Fruit fly (Drosophila melanogaster) whole organism, adult: ENCODE data around the gene CG18788.
A peak's percentile ranks its signal among the peaks of the same experiment; 100 is the strongest.

Experiments used
- CG11617 ChIP-seq: fragments of 200-800 bp; sonication (Bioruptor generic); optimal IDR thresholded peaks from 2 replicates; lab custom pipeline; 2017; ENCODE audit warnings: mild to moderate bottlenecking, missing biosample characterization, missing genetic modification reagents, missing genetic modification characterization
- CG12768 ChIP-seq: fragments of 200-800 bp; sonication (Bioruptor generic); optimal IDR thresholded peaks from 2 replicates; lab custom pipeline; 2017; ENCODE audit warnings: missing biosample characterization, missing genetic modification characterization, mild to moderate bottlenecking, moderate library complexity, missing genetic modification reagents
- CG14711 ChIP-seq: fragments of 200-800 bp; sonication (Bioruptor generic); optimal IDR thresholded peaks from 2 replicates; lab custom pipeline; 2018; ENCODE audit warnings: missing biosample characterization, mild to moderate bottlenecking, missing genetic modification characterization, moderate library complexity
- CG1620 ChIP-seq: fragments of 200-800 bp; sonication (Bioruptor generic); optimal IDR thresholded peaks from 2 replicates; lab custom pipeline; 2016; ENCODE audit warnings: missing biosample characterization, missing genetic modification characterization
- CG33017 ChIP-seq: fragments of 200-800 bp; sonication (Bioruptor generic); optimal IDR thresholded peaks from 2 replicates; lab custom pipeline; 2018; ENCODE audit warnings: missing biosample characterization, mild to moderate bottlenecking, missing genetic modification characterization, moderate library complexity
- CG5204 ChIP-seq: fragments of 200-800 bp; sonication (Bioruptor generic); optimal IDR thresholded peaks from 2 replicates; lab custom pipeline; 2016; ENCODE audit warnings: missing biosample characterization, missing genetic modification characterization
- CG7045 ChIP-seq: fragments of 200-800 bp; sonication (Bioruptor generic); optimal IDR thresholded peaks from 2 replicates; lab custom pipeline; 2017; ENCODE audit warnings: missing biosample characterization, mild to moderate bottlenecking, missing genetic modification characterization
- CG7101 ChIP-seq: fragments of 200-800 bp; sonication (Bioruptor generic); optimal IDR thresholded peaks from 2 replicates; lab custom pipeline; 2018; ENCODE audit warnings: missing biosample characterization, mild to moderate bottlenecking, missing genetic modification characterization, moderate library complexity
- Clk ChIP-seq: fragments of 200-800 bp; sonication (Bioruptor generic); optimal IDR thresholded peaks from 2 replicates; lab custom pipeline; 2017; ENCODE audit warnings: missing biosample characterization, missing genetic modification characterization
- Crg-1 ChIP-seq: fragments of 200-800 bp; sonication (Bioruptor generic); optimal IDR thresholded peaks from 2 replicates; lab custom pipeline; 2016; ENCODE audit warnings: missing biosample characterization, missing genetic modification characterization
- Hr96 ChIP-seq: fragments of 200-800 bp; sonication (Bioruptor generic); optimal IDR thresholded peaks from 2 replicates; lab custom pipeline; 2016; ENCODE audit warnings: missing biosample characterization, missing genetic modification characterization
- Mnt ChIP-seq: fragments of 200-800 bp; sonication (Bioruptor generic); optimal IDR thresholded peaks from 2 replicates; lab custom pipeline; 2016; ENCODE audit warnings: missing biosample characterization, mild to moderate bottlenecking, missing genetic modification characterization
- bab1 ChIP-seq: fragments of 200-800 bp; sonication (Bioruptor generic); optimal IDR thresholded peaks from 3 replicates; lab custom pipeline; 2019; ENCODE audit warnings: missing biosample characterization, mild to moderate bottlenecking, missing genetic modification characterization, moderate library complexity
- cic ChIP-seq: fragments of 200-800 bp; sonication (Bioruptor generic); optimal IDR thresholded peaks from 2 replicates; lab custom pipeline; 2017; ENCODE audit warnings: missing biosample characterization, mild to moderate bottlenecking, missing genetic modification characterization, moderate library complexity
- cnc ChIP-seq, 2 experiments: fragments of >200 bp; optimal IDR thresholded peaks; 2 replicates each; lab custom pipeline; 2017
- kay ChIP-seq: fragments of 200-800 bp; sonication (Bioruptor generic); peaks from one replicate; lab custom pipeline; 2016; ENCODE audit warnings: missing biosample characterization, missing genetic modification characterization, borderline replicate concordance
- ovo ChIP-seq: fragments of 200-800 bp; sonication (Bioruptor generic); optimal IDR thresholded peaks from 2 replicates; lab custom pipeline; 2016; ENCODE audit warnings: missing biosample characterization, missing genetic modification characterization
- pad ChIP-seq: fragments of 200-800 bp; sonication (Bioruptor generic); optimal IDR thresholded peaks from 3 replicates; lab custom pipeline; 2017; ENCODE audit warnings: missing biosample characterization, missing genetic modification characterization, mild to moderate bottlenecking, moderate library complexity, missing genetic modification reagents
- tj ChIP-seq: fragments of 200-800 bp; sonication (Bioruptor generic); optimal IDR thresholded peaks from 3 replicates; lab custom pipeline; 2017; ENCODE audit warnings: missing biosample characterization, mild to moderate bottlenecking, missing genetic modification characterization, moderate library complexity
- toe ChIP-seq: fragments of 200-800 bp; sonication (Bioruptor generic); optimal IDR thresholded peaks from 2 replicates; lab custom pipeline; 2016; ENCODE audit warnings: missing biosample characterization, missing genetic modification characterization

The CG18788 gene

DNA sequence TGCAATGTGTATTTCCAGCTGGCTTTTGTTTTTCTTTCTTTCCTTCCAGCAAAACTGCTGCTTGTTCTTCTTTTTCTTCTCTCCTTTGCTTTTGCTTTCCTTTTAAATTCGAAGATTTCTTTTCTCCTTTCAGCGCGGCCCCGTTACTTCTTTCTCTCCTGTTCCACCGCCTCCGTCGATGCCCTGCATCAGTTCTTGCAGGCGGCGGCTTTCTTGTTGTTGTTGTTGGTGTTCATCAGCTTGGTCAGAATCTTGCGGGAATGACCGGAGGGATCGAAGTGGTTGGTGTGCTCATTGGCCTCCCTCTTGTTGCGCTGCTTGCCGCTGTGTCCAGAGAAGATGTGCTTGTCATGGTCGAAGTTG is 11.6 kb downstream of the CG18788 start:
- peak in 1 of 2 experiments; percentile 48 for TF ChIP-seq cnc (optimal IDR thresholded peaks at IDR 0.05; lab: Kevin White, UChicago)
- peak; percentile 81 for TF ChIP-seq pad (GFP tag; lab: Kevin White, UChicago)
- no peak for TF ChIP-seq kay (GFP tag; lab: Kevin White, UChicago)

DNA sequence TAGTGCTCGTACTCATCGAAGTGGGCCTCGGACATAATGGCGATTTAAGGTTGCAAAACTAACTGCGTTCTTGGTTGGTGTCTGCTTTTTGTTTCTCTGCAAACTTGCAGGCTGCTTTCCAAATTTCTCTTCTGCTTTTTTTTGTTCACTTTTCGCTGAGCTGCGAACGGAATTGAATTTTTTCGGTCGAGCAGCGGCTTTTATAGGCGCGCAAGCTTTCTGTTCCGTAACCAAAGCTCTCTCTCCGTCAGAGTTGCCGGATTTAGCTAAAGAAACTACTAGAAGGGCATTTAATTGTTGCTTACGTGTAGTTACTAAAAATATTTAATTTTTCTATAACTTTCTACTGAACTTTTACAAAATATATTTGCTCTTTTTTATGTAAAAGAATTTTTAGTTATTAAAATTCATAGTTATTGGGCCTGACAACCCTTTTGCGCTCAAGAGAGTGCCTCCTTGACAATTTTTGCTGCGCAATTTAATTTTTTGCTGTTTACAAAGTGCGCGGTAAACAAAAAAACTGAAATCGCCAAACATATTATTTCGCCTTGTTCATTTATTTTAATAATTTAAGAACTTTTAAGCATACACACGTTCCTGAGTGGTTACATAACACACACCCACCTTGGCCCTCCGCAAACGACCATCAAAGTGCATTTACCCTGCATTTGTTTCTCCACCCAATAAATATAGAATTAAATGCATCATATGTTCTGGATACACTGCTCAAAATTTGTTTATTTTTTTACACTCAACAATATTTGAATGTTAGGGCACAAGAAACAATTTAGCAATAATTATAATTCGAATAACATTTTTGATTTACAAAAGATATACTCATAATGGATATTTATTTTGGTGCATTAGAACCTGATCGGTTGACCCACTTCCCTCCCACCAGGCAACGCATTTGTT is 12.2 kb downstream of the CG18788 start, which contains the start of gene CG6770:
TSS of gene CG6770 (minus strand) at position 178 of the 915 bp plus-strand sequence.
- TF ChIP-seq CG33017 (tag; lab: Kevin White, UChicago) (peak; percentile 97), Mnt (GFP tag; lab: Kevin White, UChicago) (peak; percentile 70), CG5204 (GFP tag; lab: Kevin White, UChicago) (peak; percentile 85), pad (GFP tag; lab: Kevin White, UChicago) (peak; percentile 43), kay (GFP tag; lab: Kevin White, UChicago) (peak; percentile 93), CG7045 (GFP tag; lab: Kevin White, UChicago) (peak; percentile 82), CG11617 (GFP tag; lab: Kevin White, UChicago) (peak; percentile 95), Clk (GFP tag; lab: Kevin White, UChicago) (no peak), toe (GFP tag; lab: Kevin White, UChicago) (peak; percentile 85), cnc (optimal IDR thresholded peaks at IDR 0.05; lab: Kevin White, UChicago) (no peak), cic (GFP tag; lab: Kevin White, UChicago) (peak; percentile 45), bab1 (GFP tag; lab: Kevin White, UChicago) (peak; percentile 89), CG14711 (tag; lab: Kevin White, UChicago) (peak; percentile 100), CG12768 (GFP tag; lab: Kevin White, UChicago) (peak; percentile 92), Crg-1 (GFP tag; lab: Kevin White, UChicago) (peak; percentile 74), CG7101 (peak; percentile 97), CG1620 (GFP tag; lab: Kevin White, UChicago) (peak; percentile 79), ovo (GFP tag; lab: Kevin White, UChicago) (peak; percentile 27), tj (GFP tag; lab: Kevin White, UChicago) (peak; percentile 96), Hr96 (GFP tag; lab: Kevin White, UChicago) (peak; percentile 75)

DNA sequence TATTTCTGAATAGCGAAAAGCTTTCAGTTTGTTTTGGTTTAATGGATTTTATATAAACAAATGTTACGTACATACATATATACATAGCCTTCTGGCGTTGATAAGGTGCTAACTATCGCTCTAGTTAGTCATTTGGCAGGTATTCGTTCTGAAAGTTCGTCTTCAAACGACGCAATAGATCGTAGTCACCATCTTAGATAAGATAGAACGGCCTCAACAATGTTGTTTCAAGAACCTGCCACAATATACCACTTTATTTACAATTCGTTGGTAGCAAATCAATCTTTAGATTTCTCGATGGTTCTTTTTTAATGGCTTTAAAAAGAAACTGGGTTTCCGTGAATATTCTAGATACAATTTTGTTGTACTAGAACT is 12.9 kb downstream of the CG18788 start:
- no peak for TF ChIP-seq CG33017 (tag; lab: Kevin White, UChicago)

DNA sequence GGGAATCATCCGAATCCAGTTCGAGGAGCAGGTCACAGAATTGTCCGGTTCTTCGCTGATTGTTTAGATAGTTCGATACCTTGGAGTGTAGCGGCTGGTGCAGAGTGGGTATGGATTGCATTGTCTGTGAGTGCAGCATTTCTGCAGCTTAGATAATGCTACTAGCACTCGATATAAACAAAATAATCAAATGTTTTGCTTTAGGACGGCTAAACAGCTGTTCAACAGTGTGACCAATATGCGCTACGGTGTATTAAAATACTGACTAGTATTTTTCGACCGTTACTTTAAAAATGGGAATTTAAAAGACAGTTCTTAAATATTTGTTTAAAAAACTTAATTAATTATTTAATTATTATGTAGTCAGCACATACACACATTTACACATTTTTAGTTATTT is 14.7 kb downstream of the CG18788 start, which contains the start of gene Plzf:
TSS of gene Plzf (minus strand) at position 196 of the 400 bp plus-strand sequence.
- TF ChIP-seq Mnt (GFP tag; lab: Kevin White, UChicago), result no peak
- TF ChIP-seq CG14711 (tag; lab: Kevin White, UChicago), result no peak
- no peak for TF ChIP-seq tj (GFP tag; lab: Kevin White, UChicago)
- TF ChIP-seq Clk (GFP tag; lab: Kevin White, UChicago), result no peak
- no peak for TF ChIP-seq CG11617 (GFP tag; lab: Kevin White, UChicago)
- no peak for TF ChIP-seq pad (GFP tag; lab: Kevin White, UChicago)
- TF ChIP-seq bab1 (GFP tag; lab: Kevin White, UChicago), result no peak
- no peak for TF ChIP-seq cnc (optimal IDR thresholded peaks at IDR 0.05; lab: Kevin White, UChicago)
- TF ChIP-seq kay (GFP tag; lab: Kevin White, UChicago), result no peak
- TF ChIP-seq CG7101, result no peak
- no peak for TF ChIP-seq Crg-1 (GFP tag; lab: Kevin White, UChicago)
- TF ChIP-seq CG33017 (tag; lab: Kevin White, UChicago), result no peak
- TF ChIP-seq ovo (GFP tag; lab: Kevin White, UChicago), result no peak
- TF ChIP-seq CG5204 (GFP tag; lab: Kevin White, UChicago), result no peak

DNA sequence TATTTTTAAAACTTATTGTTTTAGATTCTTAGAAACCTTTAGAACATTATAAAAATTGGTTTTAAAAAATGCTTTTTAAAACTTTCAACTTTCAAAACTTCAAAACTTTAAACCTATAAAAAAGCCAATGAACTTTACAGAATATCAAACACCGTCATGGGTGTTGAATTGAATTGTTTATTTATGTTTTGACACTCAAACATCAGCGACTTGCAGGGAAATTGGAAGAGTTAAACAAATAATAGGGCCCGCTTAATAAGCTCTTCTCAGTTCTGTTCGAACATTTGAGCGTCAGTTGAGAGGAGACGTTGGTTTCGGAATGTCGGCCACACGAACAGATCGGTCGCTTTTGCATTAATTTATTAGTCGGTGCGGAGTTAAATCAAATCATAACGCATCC is 15.1 kb downstream of the CG18788 start, which contains the start of gene PLCXD:
TSS of gene PLCXD (plus strand) at position 286 of the 400 bp plus-strand sequence.
- no peak for TF ChIP-seq cic (GFP tag; lab: Kevin White, UChicago)
- no peak for TF ChIP-seq CG7045 (GFP tag; lab: Kevin White, UChicago)
- TF ChIP-seq ovo (GFP tag; lab: Kevin White, UChicago), result no peak
- TF ChIP-seq CG5204 (GFP tag; lab: Kevin White, UChicago), result no peak
- no peak for TF ChIP-seq CG14711 (tag; lab: Kevin White, UChicago)
- no peak for TF ChIP-seq Mnt (GFP tag; lab: Kevin White, UChicago)
- TF ChIP-seq CG7101, result no peak
- TF ChIP-seq CG12768 (GFP tag; lab: Kevin White, UChicago), result no peak
- no peak for TF ChIP-seq CG11617 (GFP tag; lab: Kevin White, UChicago)
- no peak for TF ChIP-seq pad (GFP tag; lab: Kevin White, UChicago)
- TF ChIP-seq bab1 (GFP tag; lab: Kevin White, UChicago), result no peak
- no peak for TF ChIP-seq kay (GFP tag; lab: Kevin White, UChicago)
- TF ChIP-seq toe (GFP tag; lab: Kevin White, UChicago), result no peak

DNA sequence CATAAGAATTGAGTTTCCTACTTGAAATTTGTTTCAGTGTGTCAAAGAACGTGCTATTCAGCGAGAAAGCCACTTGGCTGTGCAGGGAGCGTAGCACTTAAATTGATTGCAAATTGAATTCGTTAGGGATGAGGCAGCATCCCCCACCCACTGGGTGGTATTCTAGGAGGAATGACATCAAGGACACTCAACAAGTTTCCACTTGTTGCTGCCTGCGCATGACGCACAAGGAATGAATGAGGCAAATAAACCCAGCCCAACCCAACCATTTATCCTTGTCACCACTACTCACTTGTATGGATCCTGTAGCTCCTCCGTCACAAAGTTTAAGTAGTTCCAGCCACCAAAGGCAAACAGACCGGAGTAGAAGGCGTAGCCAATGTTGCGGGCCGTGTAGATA is 19.4 kb downstream of the CG18788 start:
- no peak for TF ChIP-seq kay (GFP tag; lab: Kevin White, UChicago)
- TF ChIP-seq cic (GFP tag; lab: Kevin White, UChicago), result no peak
- no peak for TF ChIP-seq cnc (optimal IDR thresholded peaks at IDR 0.05; lab: Kevin White, UChicago)
- TF ChIP-seq CG7045 (GFP tag; lab: Kevin White, UChicago), result no peak
- no peak for TF ChIP-seq CG12768 (GFP tag; lab: Kevin White, UChicago)
- TF ChIP-seq Hr96 (GFP tag; lab: Kevin White, UChicago), result no peak
- no peak for TF ChIP-seq Crg-1 (GFP tag; lab: Kevin White, UChicago)
- no peak for TF ChIP-seq Mnt (GFP tag; lab: Kevin White, UChicago)
